Worm (Caenorhabditis elegans) whole organism, L4 larva: ENCODE results near the gene C47D12.4.
A peak's percentile ranks its signal among the peaks of the same experiment; 100 is the strongest.

Source experiments
- Y48G9A.11 ChIP-seq: fragments of 200-800 bp; sonication (Bioruptor generic); IDR thresholded peaks from 2 replicates; pipeline ENCODE4 v1.3.6; 2022; ENCODE audit warnings: missing genetic modification reagents, missing genetic modification characterization, missing compliant biosample characterization
- ZK337.2 ChIP-seq: fragments of 200-800 bp; sonication (Bioruptor generic); IDR thresholded peaks from 2 replicates; pipeline ENCODE4 v1.3.6; 2022; ENCODE audit warnings: missing genetic modification reagents, missing genetic modification characterization, missing compliant biosample characterization
- fos-1 ChIP-seq: fragments of 150-350 bp; optimal IDR thresholded peaks from 2 replicates; lab custom pipeline; 2014; ENCODE audit warnings: missing biosample characterization, missing genetic modification characterization
- nhr-41 ChIP-seq: fragments of 200-800 bp; sonication (Bioruptor generic); IDR thresholded peaks from 2 replicates; pipeline ENCODE4 v1.3.6; 2022; ENCODE audit warnings: missing genetic modification reagents, missing genetic modification characterization, missing compliant biosample characterization
- nhr-77 ChIP-seq: fragments of 150-350 bp; optimal IDR thresholded peaks from 2 replicates; lab custom pipeline; 2014; ENCODE audit warnings: missing biosample characterization, missing genetic modification characterization
- snpc-4 ChIP-seq: fragments of 150-350 bp; optimal IDR thresholded peaks from 2 replicates; lab custom pipeline; 2014; ENCODE audit warnings: missing biosample characterization, missing genetic modification characterization
- zag-1 ChIP-seq: fragments of 150-350 bp; optimal IDR thresholded peaks from 2 replicates; lab custom pipeline; 2014; ENCODE audit warnings: missing biosample characterization, missing genetic modification characterization
- ztf-11 ChIP-seq: fragments of 150-350 bp; optimal IDR thresholded peaks from 2 replicates; lab custom pipeline; 2014; ENCODE audit warnings: missing biosample characterization, missing genetic modification characterization

ce11 chrII:11632689-11633088 lies 48.9 kb upstream of the C47D12.4 start:
- TF ChIP-seq ztf-11 (tag; lab: Kevin White, UChicago): no peak
- no peak for TF ChIP-seq snpc-4 (tag; lab: Kevin White, UChicago)
- TF ChIP-seq nhr-77 (tag; lab: Kevin White, UChicago): peak; percentile 51
- no peak for TF ChIP-seq fos-1 (tag; lab: Kevin White, UChicago)
- TF ChIP-seq Y48G9A.11 (GFP tag; lab: Robert Waterston, UW): no peak
- no peak for TF ChIP-seq zag-1 (tag; lab: Kevin White, UChicago)
- no peak for TF ChIP-seq ZK337.2 (GFP tag; lab: Robert Waterston, UW)
- no peak for TF ChIP-seq nhr-41 (GFP tag; lab: Robert Waterston, UW)
